Fruit fly (Drosophila melanogaster) whole organism, embryonic: ENCODE measurements around the gene SP.

Source experiments
- ATbp ChIP-seq: fragments of 200-800 bp; sonication (Bioruptor generic); optimal IDR thresholded peaks from 2 replicates; lab custom pipeline; 2017; ENCODE audit warnings: missing biosample characterization, mild to moderate bottlenecking, missing genetic modification characterization, missing genetic modification reagents
- Asciz ChIP-seq: fragments of 200-800 bp; sonication (Bioruptor generic); optimal IDR thresholded peaks from 2 replicates; lab custom pipeline; 2017; ENCODE audit warnings: missing biosample characterization, mild to moderate bottlenecking, missing genetic modification characterization, missing genetic modification reagents
- Atf3 ChIP-seq: fragments of 200-800 bp; sonication (Bioruptor generic); optimal IDR thresholded peaks from 3 replicates; lab custom pipeline; 2016; ENCODE audit warnings: missing biosample characterization, missing genetic modification characterization
- Awh ChIP-seq: fragments of 200-800 bp; sonication (Bioruptor generic); IDR thresholded peaks from 2 replicates; pipeline ENCODE4, ENCODE4 v1.3.6; 2022; ENCODE audit warnings: missing biosample characterization, missing genetic modification characterization
- BEAF-32 ChIP-seq: fragments of 200-800 bp; sonication (Bioruptor generic); optimal IDR thresholded peaks from 3 replicates; lab custom pipeline; 2017; ENCODE audit warnings: missing biosample characterization, missing genetic modification characterization, mild to moderate bottlenecking, moderate library complexity, missing genetic modification reagents
- CG10267 ChIP-seq: fragments of 200-800 bp; sonication (Bioruptor generic); optimal IDR thresholded peaks from 2 replicates; lab custom pipeline; 2018; ENCODE audit warnings: missing biosample characterization, mild to moderate bottlenecking, missing genetic modification characterization, moderate library complexity
- CG10366 ChIP-seq: fragments of 200-800 bp; sonication (Bioruptor generic); IDR thresholded peaks from 2 replicates; pipeline ENCODE4 v1.3.6; 2022; ENCODE audit warnings: missing biosample characterization, missing genetic modification characterization
- CG10462 ChIP-seq: fragments of 200-800 bp; sonication (Bioruptor generic); optimal IDR thresholded peaks from 2 replicates; lab custom pipeline; 2016; ENCODE audit warnings: missing biosample characterization, missing genetic modification characterization
- CG11247 ChIP-seq: fragments of 200-800 bp; sonication (Bioruptor generic); IDR thresholded peaks from 2 replicates; pipeline ENCODE4 v1.3.6; 2022; ENCODE audit warnings: missing biosample characterization, missing genetic modification characterization
- CG12744 ChIP-seq: fragments of 200-800 bp; sonication (Bioruptor generic); optimal IDR thresholded peaks from 2 replicates; lab custom pipeline; 2016; ENCODE audit warnings: missing biosample characterization, missing genetic modification characterization
- CG13287 ChIP-seq: fragments of 200-800 bp; sonication (Bioruptor generic); IDR thresholded peaks from 2 replicates; pipeline ENCODE4 v1.3.6; 2022; ENCODE audit warnings: missing biosample characterization, missing genetic modification characterization; ENCODE audit not compliant: partially characterized antibody
- CG14710 ChIP-seq: fragments of 200-800 bp; sonication (Bioruptor generic); optimal IDR thresholded peaks from 3 replicates; lab custom pipeline; 2019; ENCODE audit warnings: missing biosample characterization, mild to moderate bottlenecking, missing genetic modification characterization, moderate library complexity
- CG15269 ChIP-seq: fragments of 200-800 bp; sonication (Bioruptor generic); optimal IDR thresholded peaks from 2 replicates; lab custom pipeline; 2018; ENCODE audit warnings: missing biosample characterization, mild to moderate bottlenecking, missing genetic modification characterization, moderate library complexity
- CG15479 ChIP-seq: fragments of 200-800 bp; sonication (Bioruptor generic); optimal IDR thresholded peaks from 3 replicates; lab custom pipeline; 2019; ENCODE audit warnings: missing biosample characterization, mild to moderate bottlenecking, missing genetic modification characterization, moderate library complexity
- CG15514 ChIP-seq: fragments of 200-800 bp; sonication (Bioruptor generic); optimal IDR thresholded peaks from 3 replicates; lab custom pipeline; 2017; ENCODE audit warnings: missing biosample characterization, missing genetic modification characterization, mild to moderate bottlenecking, moderate library complexity, missing genetic modification reagents
- CG17328 ChIP-seq: fragments of 200-800 bp; sonication (Bioruptor generic); IDR thresholded peaks from 2 replicates; pipeline ENCODE4 v1.3.6; 2022; ENCODE audit warnings: missing biosample characterization, missing genetic modification characterization
- CG1792 ChIP-seq: fragments of 200-800 bp; sonication (Bioruptor generic); optimal IDR thresholded peaks from 2 replicates; lab custom pipeline; 2016; ENCODE audit warnings: missing biosample characterization, missing genetic modification characterization
- CG2199 ChIP-seq: fragments of 200-800 bp; sonication (Bioruptor generic); IDR thresholded peaks from 3 replicates; pipeline ENCODE4 v1.3.6; 2022; ENCODE audit warnings: missing biosample characterization, missing genetic modification characterization
- CG34422 ChIP-seq: fragments of 200-800 bp; sonication (Bioruptor generic); IDR thresholded peaks from 3 replicates; pipeline ENCODE4 v1.3.6; 2022; ENCODE audit warnings: missing biosample characterization, missing genetic modification characterization
- CG42726 ChIP-seq: fragments of 200-800 bp; sonication (Bioruptor generic); IDR thresholded peaks from 2 replicates; pipeline ENCODE4 v1.3.6; 2022; ENCODE audit warnings: missing biosample characterization, missing genetic modification characterization; ENCODE audit not compliant: partially characterized antibody
- CG5180 ChIP-seq: fragments of 200-800 bp; sonication (Bioruptor generic); optimal IDR thresholded peaks from 3 replicates; lab custom pipeline; 2017; ENCODE audit warnings: missing biosample characterization, missing genetic modification characterization, mild to moderate bottlenecking, moderate library complexity, missing genetic modification reagents
- CG6175 ChIP-seq: fragments of 200-800 bp; sonication (Bioruptor generic); IDR thresholded peaks from 3 replicates; pipeline ENCODE4 v1.3.6; 2022; ENCODE audit warnings: missing biosample characterization, missing genetic modification characterization
- CG6813 ChIP-seq: fragments of 200-800 bp; sonication (Bioruptor generic); optimal IDR thresholded peaks from 2 replicates; lab custom pipeline; 2017; ENCODE audit warnings: missing biosample characterization, missing genetic modification characterization, mild to moderate bottlenecking, moderate library complexity, missing genetic modification reagents
- CG7357 ChIP-seq: fragments of 200-800 bp; sonication (Bioruptor generic); IDR thresholded peaks from 3 replicates; pipeline ENCODE4 v1.3.6; 2022; ENCODE audit warnings: missing biosample characterization, missing genetic modification characterization
- CG7556 ChIP-seq: fragments of 200-800 bp; sonication (Bioruptor generic); optimal IDR thresholded peaks from 2 replicates; lab custom pipeline; 2017; ENCODE audit warnings: missing biosample characterization, mild to moderate bottlenecking, missing genetic modification characterization
- CG8281 ChIP-seq: fragments of 200-800 bp; sonication (Bioruptor generic); optimal IDR thresholded peaks from 2 replicates; lab custom pipeline; 2018; ENCODE audit warnings: missing biosample characterization, mild to moderate bottlenecking, missing genetic modification characterization, moderate library complexity
- E2f2 ChIP-seq: fragments of 200-800 bp; sonication (Bioruptor generic); IDR thresholded peaks from 2 replicates; pipeline ENCODE4 v1.3.6; 2022; ENCODE audit warnings: missing biosample characterization, missing genetic modification characterization
- Med ChIP-seq: fragments of 200-800 bp; sonication (Bioruptor generic); peaks from one replicate; lab custom pipeline; 2016; ENCODE audit warnings: missing biosample characterization, missing genetic modification characterization, mild to moderate bottlenecking, inconsistent platforms, moderate library complexity
- Nf-YB ChIP-seq: fragments of 200-800 bp; sonication (Bioruptor generic); optimal IDR thresholded peaks from 3 replicates; lab custom pipeline; 2019; ENCODE audit warnings: missing biosample characterization, mild to moderate bottlenecking, missing genetic modification characterization, moderate library complexity
- abd-A ChIP-seq: fragments of 200-800 bp; sonication (Bioruptor generic); optimal IDR thresholded peaks from 3 replicates; lab custom pipeline; 2019; ENCODE audit warnings: missing biosample characterization, mild to moderate bottlenecking, missing genetic modification characterization, moderate library complexity
- dpn ChIP-seq, 2 experiments: fragments of 200-800 bp; sonication (Bioruptor generic); optimal IDR thresholded peaks; 3 replicates each; lab custom pipeline; 2016; ENCODE audit warnings: missing biosample characterization in 2 of 2, missing genetic modification characterization in 2 of 2
- ewg ChIP-seq: fragments of 200-800 bp; sonication (Bioruptor generic); optimal IDR thresholded peaks from 3 replicates; lab custom pipeline; 2017; ENCODE audit warnings: mild to moderate bottlenecking, missing biosample characterization, missing genetic modification reagents, missing genetic modification characterization
- grau ChIP-seq: fragments of 200-800 bp; optimal IDR thresholded peaks from 3 replicates; lab custom pipeline; 2019; ENCODE audit warnings: missing biosample characterization, mild to moderate bottlenecking, missing genetic modification characterization, moderate library complexity
- insv ChIP-seq, 2 experiments: fragments of 200-800 bp; sonication (Bioruptor generic); optimal IDR thresholded peaks; 3 replicates each; lab custom pipeline; 2016 to 2018; ENCODE audit warnings: missing biosample characterization in 2 of 2, missing genetic modification characterization in 2 of 2
- knrl ChIP-seq: fragments of 200-800 bp; sonication (Bioruptor generic); IDR thresholded peaks from 3 replicates; pipeline ENCODE4 v1.3.6; 2022; ENCODE audit warnings: missing biosample characterization, missing genetic modification characterization; ENCODE audit not compliant: partially characterized antibody
- lab ChIP-seq: fragments of 200-800 bp; sonication (Bioruptor generic); optimal IDR thresholded peaks from 3 replicates; lab custom pipeline; 2017; ENCODE audit warnings: missing biosample characterization, missing genetic modification characterization, mild to moderate bottlenecking, moderate library complexity, missing genetic modification reagents
- pita ChIP-seq: fragments of 200-800 bp; sonication (Bioruptor generic); optimal IDR thresholded peaks from 2 replicates; lab custom pipeline; 2017; ENCODE audit warnings: missing biosample characterization, mild to moderate bottlenecking, missing genetic modification characterization
- scrt ChIP-seq: fragments of 200-800 bp; sonication (Bioruptor generic); optimal IDR thresholded peaks from 2 replicates; lab custom pipeline; 2018; ENCODE audit warnings: missing biosample characterization, mild to moderate bottlenecking, missing genetic modification characterization, moderate library complexity
- sd ChIP-seq: fragments of 200-800 bp; sonication (Bioruptor generic); optimal IDR thresholded peaks from 3 replicates; lab custom pipeline; 2018; ENCODE audit warnings: missing biosample characterization, mild to moderate bottlenecking, missing genetic modification characterization, moderate library complexity
- sisA ChIP-seq: fragments of 200-800 bp; sonication (Bioruptor generic); IDR thresholded peaks from 2 replicates; pipeline ENCODE4 v1.3.6; 2022; ENCODE audit warnings: missing biosample characterization, missing genetic modification characterization
- sna ChIP-seq: fragments of 200-800 bp; sonication (Bioruptor generic); IDR thresholded peaks from 2 replicates; pipeline ENCODE4 v1.3.6; 2022; ENCODE audit warnings: missing biosample characterization, missing genetic modification characterization; ENCODE audit not compliant: partially characterized antibody
- unpg ChIP-seq: fragments of 200-800 bp; sonication (Bioruptor generic); optimal IDR thresholded peaks from 3 replicates; lab custom pipeline; 2018; ENCODE audit warnings: missing biosample characterization, mild to moderate bottlenecking, missing genetic modification characterization, moderate library complexity
- vvl ChIP-seq: fragments of 200-800 bp; sonication (Bioruptor generic); IDR thresholded peaks from 2 replicates; pipeline ENCODE4 v1.3.6; 2022; ENCODE audit warnings: missing biosample characterization, missing genetic modification characterization
- yki ChIP-seq: fragments of >200 bp; optimal IDR thresholded peaks from 3 replicates; lab custom pipeline; 2018
- zen ChIP-seq: fragments of 200-800 bp; sonication (Bioruptor generic); optimal IDR thresholded peaks from 3 replicates; lab custom pipeline; 2018; ENCODE audit warnings: missing biosample characterization, mild to moderate bottlenecking, missing genetic modification characterization, moderate library complexity
- zen2 ChIP-seq: fragments of 200-800 bp; sonication (Bioruptor generic); IDR thresholded peaks from 3 replicates; pipeline ENCODE4 v1.3.6; 2022; ENCODE audit warnings: missing biosample characterization, missing genetic modification characterization; ENCODE audit not compliant: partially characterized antibody

Gene SP

DNA sequence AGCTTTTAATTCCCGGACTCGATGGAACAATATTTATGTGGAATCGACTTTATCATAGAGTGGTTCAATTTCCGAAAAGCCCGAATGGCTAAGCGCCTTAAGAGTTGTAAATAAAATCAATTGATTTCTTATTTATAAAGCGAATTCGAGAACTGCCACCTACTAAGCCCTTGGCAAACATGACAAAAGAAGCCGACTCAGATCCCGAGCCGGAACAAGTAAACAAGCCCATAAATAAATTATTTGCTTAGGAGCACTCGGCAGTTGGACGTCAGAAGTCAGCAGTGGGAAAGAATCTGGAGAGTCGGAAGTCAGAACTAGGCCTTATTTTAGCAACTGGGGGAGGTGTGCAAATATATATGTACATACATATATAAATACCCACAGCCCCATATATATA lies 41.8 kb upstream of the SP start (continued):
- TF ChIP-seq lab (GFP tag; lab: Kevin White, UChicago) = peak; percentile 4
- TF ChIP-seq, all 482 proteins: peak for 11

DNA sequence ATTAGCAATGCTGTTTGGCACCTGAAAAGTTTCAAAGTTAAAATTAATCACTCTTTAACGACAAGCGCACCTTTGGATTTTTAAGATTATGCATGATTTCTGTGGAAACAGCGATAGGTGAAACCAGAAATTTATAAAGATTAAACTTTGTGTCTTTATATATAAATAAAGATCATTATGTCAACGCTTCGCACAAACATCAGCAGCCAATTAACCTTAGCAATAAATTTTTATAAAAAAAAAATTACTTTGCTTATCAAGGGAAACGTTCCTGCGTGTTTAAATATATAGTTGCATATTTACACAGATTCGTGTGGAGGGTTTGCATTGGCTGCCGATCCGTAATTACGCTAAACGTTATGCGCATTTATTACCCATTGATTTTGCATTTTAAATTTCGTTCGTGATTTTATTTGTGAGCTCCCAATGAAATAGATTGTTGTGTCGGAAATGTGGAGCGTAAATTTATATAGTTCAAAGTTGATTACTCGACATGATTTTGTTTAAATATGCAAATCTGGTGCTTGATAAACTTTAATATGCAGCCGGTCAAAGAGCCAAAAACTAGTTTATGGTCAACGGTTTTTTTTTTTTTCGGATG lies 40.6 kb upstream of the SP start:
- TF ChIP-seq E2f2 = no peak
- TF ChIP-seq CG5180 (GFP tag; lab: Kevin White, UChicago) = no peak
- TF ChIP-seq Nf-YB (GFP tag; lab: Kevin White, UChicago) = no peak
- TF ChIP-seq CG7556 = no peak
- no peak for TF ChIP-seq CG6813 (GFP tag; lab: Kevin White, UChicago)
- TF ChIP-seq BEAF-32 (GFP tag; lab: Kevin White, UChicago) = no peak
- no peak for TF ChIP-seq pita (GFP tag; lab: Kevin White, UChicago)
- TF ChIP-seq grau (tag; lab: Kevin White, UChicago) = no peak
- no peak for TF ChIP-seq knrl (GFP tag; lab: Robert Waterston, UW)
- TF ChIP-seq CG8281 (tag; lab: Kevin White, UChicago) = no peak
- no peak for TF ChIP-seq CG17328 (GFP tag; lab: Robert Waterston, UW)
- no peak for TF ChIP-seq CG1792 (GFP tag; lab: Kevin White, UChicago)
- peak; percentile 70 for TF ChIP-seq Awh
- TF ChIP-seq Med (GFP tag; lab: Kevin White, UChicago) = peak; percentile 15
- TF ChIP-seq sd = peak; percentile 74
- TF ChIP-seq abd-A (tag; lab: Kevin White, UChicago) = peak; percentile 49
- peak; percentile 75 for TF ChIP-seq vvl (GFP tag; lab: Robert Waterston, UW)
- no peak for TF ChIP-seq CG15514 (GFP tag; lab: Kevin White, UChicago)
- TF ChIP-seq insv (GFP tag; optimal IDR thresholded peaks at IDR 0.05; lab: Kevin White, UChicago) = no peak

DNA sequence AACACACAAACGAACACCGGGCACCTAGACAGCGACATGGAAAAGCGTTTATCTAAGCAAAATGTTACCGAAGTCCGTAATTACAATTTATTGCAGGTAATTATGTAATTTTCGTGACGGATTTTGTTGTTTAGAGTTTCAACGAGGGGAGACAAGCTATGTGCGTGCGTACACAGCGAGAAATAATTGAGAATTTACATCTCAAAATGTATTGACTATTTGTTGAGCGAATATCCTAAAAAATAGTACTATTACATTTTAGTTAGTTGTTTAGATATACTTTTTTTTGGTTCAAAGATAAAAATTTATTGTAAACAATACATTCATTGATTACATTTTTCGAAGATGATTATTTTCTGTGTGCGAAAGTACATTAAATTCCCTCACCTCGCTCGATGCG lies 39.2 kb upstream of the SP start:
- TF ChIP-seq CG11247 (GFP tag; lab: Robert Waterston, UW) (no peak), CG15479 (no peak), CG12744 (GFP tag; lab: Kevin White, UChicago) (no peak), CG2199 (0 out of 3 replicates have a peak, but pooled peaks have one; percentile 28), yki (lab: Kevin White, UChicago) (no peak), CG10462 (GFP tag; lab: Kevin White, UChicago) (no peak), sna (GFP tag; lab: Robert Waterston, UW) (no peak), scrt (no peak), CG34422 (GFP tag; lab: Robert Waterston, UW) (no peak), zen (tag; lab: Kevin White, UChicago) (peak; percentile 66), CG10366 (GFP tag; lab: Robert Waterston, UW) (no peak; the same call in 1 of the 2 replicates), sisA (GFP tag; lab: Robert Waterston, UW) (peak; percentile 30; the same call in 1 of the 2 replicates), ATbp (GFP tag; lab: Kevin White, UChicago) (no peak), Atf3 (GFP tag; lab: Kevin White, UChicago) (no peak), CG10267 (tag; lab: Kevin White, UChicago) (peak; percentile 29), CG6175 (GFP tag; lab: Robert Waterston, UW) (no peak), CG7357 (GFP tag; lab: Robert Waterston, UW) (no peak), CG15269 (tag; lab: Kevin White, UChicago) (peak; percentile 11), CG7556 (peak; percentile 10), Asciz (GFP tag; lab: Kevin White, UChicago) (no peak), unpg (GFP tag; lab: Kevin White, UChicago) (peak; percentile 50), CG13287 (GFP tag; lab: Robert Waterston, UW) (no peak), CG17328 (GFP tag; lab: Robert Waterston, UW) (peak; percentile 33; the same call in 1 of the 2 replicates), ewg (peak; percentile 11), dpn (GFP tag; optimal IDR thresholded peaks at IDR 0.05; lab: Kevin White, UChicago) (peak in 1 of 2 experiments; percentile 18), CG14710 (tag; lab: Kevin White, UChicago) (peak; percentile 20), zen2 (no peak), CG42726 (GFP tag; lab: Robert Waterston, UW) (no peak)
